Worm (Caenorhabditis elegans) whole organism, young adult: ENCODE measurements around the gene E04D5.5.
A peak's percentile ranks its signal among the peaks of the same experiment; 100 is the strongest.

Source experiments
- B0019.2 ChIP-seq: fragments of 200-800 bp; sonication (Bioruptor generic); conservative IDR thresholded peaks from 2 replicates; pipeline ENCODE4 v1.3.6; 2022; ENCODE audit warnings: missing genetic modification reagents, missing genetic modification characterization, missing compliant biosample characterization
- C17E4.6 ChIP-seq: fragments of 200-800 bp; sonication (Bioruptor generic); IDR thresholded peaks from 2 replicates; pipeline ENCODE4 v1.3.6; 2022; ENCODE audit warnings: missing genetic modification reagents, missing genetic modification characterization, missing compliant biosample characterization
- F23B12.7 ChIP-seq: sonication (generic microtip); optimal IDR thresholded peaks from 2 replicates; lab custom pipeline; 2017; ENCODE audit warnings: missing genetic modification characterization, mild to moderate bottlenecking, missing compliant biosample characterization, antibody characterized with exemption, moderate library complexity; ENCODE audit not compliant: insufficient read depth
- F39B2.1 ChIP-seq: fragments of 200-800 bp; sonication (Bioruptor generic); IDR thresholded peaks from 2 replicates; pipeline ENCODE4 v1.3.6; 2022; ENCODE audit warnings: missing genetic modification reagents, missing genetic modification characterization, missing compliant biosample characterization
- F55B11.4 ChIP-seq: sonication (generic microtip); optimal IDR thresholded peaks from 2 replicates; lab custom pipeline; 2016; ENCODE audit warnings: missing compliant biosample characterization, missing genetic modification characterization, borderline replicate concordance; ENCODE audit not compliant: insufficient read depth
- F57C9.4 ChIP-seq: sonication (generic microtip); optimal IDR thresholded peaks from 2 replicates; lab custom pipeline; 2017; ENCODE audit warnings: mild to moderate bottlenecking, missing genetic modification characterization, missing compliant biosample characterization
- K12H6.12 ChIP-seq: fragments of 200-800 bp; sonication (Bioruptor generic); optimal IDR thresholded peaks from 2 replicates; lab custom pipeline; 2018; ENCODE audit warnings: mild to moderate bottlenecking, missing genetic modification characterization, missing compliant biosample characterization
- T07F8.4 ChIP-seq: sonication (generic microtip); optimal IDR thresholded peaks from 2 replicates; lab custom pipeline; 2016; ENCODE audit warnings: mild to moderate bottlenecking, missing genetic modification characterization, moderate library complexity, missing compliant biosample characterization
- Y53G8AR.9 ChIP-seq: fragments of 200-800 bp; sonication (Bioruptor generic); conservative IDR thresholded peaks from 2 replicates; pipeline ENCODE4 v1.3.6; 2022; ENCODE audit warnings: missing genetic modification reagents, missing genetic modification characterization, missing compliant biosample characterization
- Y67H2A.10 ChIP-seq: fragments of 200-800 bp; sonication (Bioruptor generic); conservative IDR thresholded peaks from 2 replicates; pipeline ENCODE4 v1.3.6; 2022; ENCODE audit warnings: missing genetic modification reagents, missing genetic modification characterization, missing compliant biosample characterization
- akir-1 ChIP-seq: fragments of 200-800 bp; sonication (Bioruptor generic); optimal IDR thresholded peaks from 2 replicates; lab custom pipeline; 2018; ENCODE audit warnings: mild to moderate bottlenecking, missing genetic modification characterization, moderate library complexity, missing compliant biosample characterization
- aptf-3 ChIP-seq: fragments of 200-800 bp; sonication (Bioruptor generic); IDR thresholded peaks from 2 replicates; pipeline ENCODE4 v1.3.6; 2022; ENCODE audit warnings: missing genetic modification characterization, missing compliant biosample characterization
- attf-5 ChIP-seq: fragments of 200-800 bp; sonication (Bioruptor generic); optimal IDR thresholded peaks from 2 replicates; lab custom pipeline; 2018; ENCODE audit warnings: mild to moderate bottlenecking, missing genetic modification characterization, missing compliant biosample characterization
- cebp-1 ChIP-seq, 2 experiments: fragments of 200-800 bp in 1 of 2; sonication (Bioruptor generic) in 1 of 2; sonication (generic microtip) in 1 of 2; IDR thresholded peaks in 1 of 2; optimal IDR thresholded peaks in 1 of 2; 2 replicates each; pipeline versions ENCODE4 v1.3.6 to Lab custom; 2017 to 2022; ENCODE audit warnings: missing compliant biosample characterization in 2 of 2, missing genetic modification characterization in 2 of 2, mild to moderate bottlenecking in 1 of 2, missing genetic modification reagents in 1 of 2, moderate library complexity in 1 of 2
- ceh-100 ChIP-seq: fragments of 200-800 bp; sonication (Bioruptor generic); IDR thresholded peaks from 2 replicates; pipeline ENCODE4 v1.3.6; 2022; ENCODE audit warnings: missing genetic modification reagents, missing genetic modification characterization, missing compliant biosample characterization
- dox-1 ChIP-seq: fragments of 200-800 bp; sonication (Bioruptor generic); IDR thresholded peaks from 2 replicates; pipeline ENCODE4 v1.3.6; 2022; ENCODE audit warnings: missing genetic modification reagents, missing genetic modification characterization, missing compliant biosample characterization
- dpl-1 ChIP-seq: fragments of 150-350 bp; optimal IDR thresholded peaks from 2 replicates; lab custom pipeline; 2014; ENCODE audit warnings: missing biosample characterization, missing genetic modification reagents, missing genetic modification characterization
- egl-44 ChIP-seq: fragments of 200-800 bp; sonication (Bioruptor generic); IDR thresholded peaks from 2 replicates; pipeline ENCODE4 v1.3.6; 2022; ENCODE audit warnings: missing genetic modification reagents, missing genetic modification characterization, missing compliant biosample characterization
- hmg-20 ChIP-seq: fragments of 200-800 bp; sonication (Bioruptor generic); IDR thresholded peaks from 2 replicates; pipeline ENCODE4 v1.3.6; 2022; ENCODE audit warnings: missing genetic modification reagents, missing genetic modification characterization, missing compliant biosample characterization
- hrde-1 ChIP-seq: sonication (generic microtip); optimal IDR thresholded peaks from 2 replicates; lab custom pipeline; 2016; ENCODE audit warnings: missing genetic modification characterization, mild to moderate bottlenecking, missing compliant biosample characterization, moderate library complexity, missing genotype, missing genetic modification reagents, borderline replicate concordance
- let-526 ChIP-seq: fragments of 200-800 bp; sonication (Bioruptor generic); IDR thresholded peaks from 2 replicates; pipeline ENCODE4 v1.3.6; 2022; ENCODE audit warnings: missing genetic modification reagents, missing genetic modification characterization, missing compliant biosample characterization
- lin-54 ChIP-seq: fragments of 200-800 bp; sonication (Bioruptor generic); optimal IDR thresholded peaks from 2 replicates; lab custom pipeline; 2018; ENCODE audit warnings: mild to moderate bottlenecking, missing genetic modification characterization, missing compliant biosample characterization
- madf-6 ChIP-seq: fragments of 200-800 bp; sonication (Bioruptor generic); IDR thresholded peaks from 2 replicates; pipeline ENCODE4 v1.3.6; 2022; ENCODE audit warnings: missing genetic modification reagents, missing genetic modification characterization, missing compliant biosample characterization
- mel-28 ChIP-seq: sonication (generic microtip); optimal IDR thresholded peaks from 2 replicates; lab custom pipeline; 2016; ENCODE audit warnings: borderline replicate concordance, mild to moderate bottlenecking, missing genetic modification characterization, missing compliant biosample characterization
- mes-4 ChIP-seq: sonication (generic microtip); optimal IDR thresholded peaks from 2 replicates; lab custom pipeline; 2016; ENCODE audit warnings: missing genotype, missing genetic modification characterization, missing compliant biosample characterization
- mxl-1 ChIP-seq: sonication (generic microtip); optimal IDR thresholded peaks from 2 replicates; lab custom pipeline; 2016; ENCODE audit warnings: missing genetic modification characterization, missing compliant biosample characterization
- nhr-80 ChIP-seq: sonication (generic microtip); optimal IDR thresholded peaks from 2 replicates; lab custom pipeline; 2016; ENCODE audit warnings: missing genetic modification characterization, missing compliant biosample characterization
- pha-4 ChIP-seq: fragments of 150-350 bp; sonication (generic microtip); optimal IDR thresholded peaks from 2 replicates; lab custom pipeline; 2014; ENCODE audit warnings: missing biosample characterization, missing genetic modification reagents, missing genetic modification characterization
- rec-8 ChIP-seq, 2 experiments: sonication (generic microtip); optimal IDR thresholded peaks; 2 replicates each; lab custom pipeline; 2016; ENCODE audit warnings: mild to moderate bottlenecking in 2 of 2, missing genetic modification characterization in 2 of 2, missing genetic modification reagents in 2 of 2, missing genotype in 2 of 2, missing biosample characterization in 1 of 2, missing compliant biosample characterization in 1 of 2, moderate library complexity in 1 of 2
- rpc-1 ChIP-seq, 2 experiments: fragments of 150-350 bp in 1 of 2; sonication (generic microtip) in 1 of 2; optimal IDR thresholded peaks; 2 replicates each; lab custom pipeline; 2014 to 2018; ENCODE audit warnings: missing biosample characterization in 1 of 2, missing genetic modification characterization in 1 of 2, missing genetic modification reagents in 1 of 2, missing genotype in 1 of 2
- sdz-38 ChIP-seq: sonication (generic microtip); optimal IDR thresholded peaks from 2 replicates; lab custom pipeline; 2016; ENCODE audit warnings: missing genotype, missing genetic modification characterization, missing compliant biosample characterization
- snpc-1.1 ChIP-seq: sonication (generic microtip); optimal IDR thresholded peaks from 2 replicates; lab custom pipeline; 2017; ENCODE audit warnings: missing genetic modification characterization, mild to moderate bottlenecking, missing compliant biosample characterization, antibody characterized with exemption, moderate library complexity, missing genotype, missing genetic modification reagents; ENCODE audit not compliant: insufficient read depth
- zim-3 ChIP-seq: sonication (generic microtip); optimal IDR thresholded peaks from 2 replicates; lab custom pipeline; 2017; ENCODE audit warnings: mild to moderate bottlenecking, missing genetic modification characterization, moderate library complexity, missing compliant biosample characterization
- ztf-28 ChIP-seq: fragments of 200-800 bp; sonication (Bioruptor generic); IDR thresholded peaks from 2 replicates; pipeline ENCODE4 v1.3.6; 2022; ENCODE audit warnings: missing genetic modification reagents, missing genetic modification characterization, missing compliant biosample characterization

E04D5.5 gene

DNA sequence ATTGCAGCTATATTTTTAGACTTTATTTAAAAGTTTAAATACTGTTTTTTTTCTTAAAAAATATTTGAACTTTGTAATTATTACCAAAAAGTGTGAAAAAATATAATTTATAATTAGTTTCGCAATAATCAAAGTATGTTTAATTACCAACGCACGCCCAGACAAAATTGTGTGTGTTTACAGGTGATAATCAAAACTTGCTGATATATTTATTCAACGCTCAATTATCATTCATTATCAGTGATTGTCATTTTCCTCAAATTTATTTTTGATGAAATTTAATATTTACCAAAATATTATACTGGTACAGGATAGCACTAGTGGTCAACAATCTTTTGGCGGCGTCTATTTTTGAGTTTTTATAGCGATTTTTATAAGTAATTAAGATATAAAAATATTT, 38.1 kb upstream of the E04D5.5 start:
- TF ChIP-seq Y53G8AR.9 (GFP tag; lab: Robert Waterston, UW), result no peak
- no peak for TF ChIP-seq ceh-100
- TF ChIP-seq cebp-1 (GFP tag; IDR thresholded peaks at IDR 0.05; lab: Robert Waterston, UW), result peak; percentile 11; the same call in 1 of the 2 replicates
- TF ChIP-seq cebp-1 (tag; optimal IDR thresholded peaks at IDR 0.05; lab: Kevin White, UChicago), result peak; percentile 53
- TF ChIP-seq nhr-80, result peak; percentile 25
- no peak for TF ChIP-seq F55B11.4 (tag; lab: Kevin White, UChicago)

DNA sequence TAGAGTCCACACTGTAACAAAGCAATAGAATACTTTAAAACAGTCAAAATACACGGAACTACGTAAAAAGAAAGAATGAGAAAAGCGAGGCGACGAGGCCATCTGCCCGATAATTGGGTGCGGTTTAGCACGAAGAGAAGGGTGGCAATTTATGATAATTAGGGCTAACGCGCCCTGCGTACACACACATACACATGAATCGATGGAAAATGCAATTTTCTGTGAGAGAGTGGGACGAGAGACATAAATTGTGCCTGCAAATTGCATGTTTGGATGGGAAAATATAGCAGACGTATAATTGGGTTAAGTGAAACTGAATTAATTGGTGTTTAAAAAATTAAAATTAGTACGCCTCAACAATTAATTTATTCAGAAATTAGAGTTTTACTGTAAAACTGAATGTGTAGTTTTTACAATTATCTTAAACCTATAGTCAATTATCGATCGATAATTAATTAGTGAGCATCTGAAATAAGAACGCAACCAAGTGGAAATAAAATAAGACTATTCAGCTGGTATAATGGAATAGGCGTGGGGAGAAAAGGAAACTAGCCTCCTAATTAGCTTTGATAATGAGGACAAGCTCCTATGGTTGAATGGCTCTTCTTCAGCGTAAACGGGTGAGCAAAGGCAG, 37.4 kb upstream of the E04D5.5 start:
- no peak for TF ChIP-seq F23B12.7
- TF ChIP-seq cebp-1 (GFP tag; IDR thresholded peaks at IDR 0.05; lab: Robert Waterston, UW), result no peak
- no peak for TF ChIP-seq cebp-1 (tag; optimal IDR thresholded peaks at IDR 0.05; lab: Kevin White, UChicago)
- no peak for TF ChIP-seq K12H6.12 (tag; lab: Kevin White, UChicago)
- TF ChIP-seq zim-3, result no peak
- TF ChIP-seq rec-8 (tag; optimal IDR thresholded peaks at IDR 0.05; lab: Kevin White, UChicago), result no peak
- no peak for TF ChIP-seq egl-44
- TF ChIP-seq dpl-1, result no peak
- TF ChIP-seq T07F8.4 (tag; lab: Kevin White, UChicago), result no peak
- no peak for TF ChIP-seq snpc-1.1 (tag; lab: Kevin White, UChicago)
- TF ChIP-seq F57C9.4 (tag; lab: Kevin White, UChicago), result no peak
- no peak for TF ChIP-seq attf-5 (GFP tag; lab: Kevin White, UChicago)
- TF ChIP-seq let-526 (GFP tag; lab: Robert Waterston, UW), result no peak
- TF ChIP-seq ztf-28 (GFP tag; lab: Robert Waterston, UW), result no peak
- no peak for TF ChIP-seq B0019.2 (GFP tag; lab: Robert Waterston, UW)
- TF ChIP-seq, all 124 proteins: peak for 0

DNA sequence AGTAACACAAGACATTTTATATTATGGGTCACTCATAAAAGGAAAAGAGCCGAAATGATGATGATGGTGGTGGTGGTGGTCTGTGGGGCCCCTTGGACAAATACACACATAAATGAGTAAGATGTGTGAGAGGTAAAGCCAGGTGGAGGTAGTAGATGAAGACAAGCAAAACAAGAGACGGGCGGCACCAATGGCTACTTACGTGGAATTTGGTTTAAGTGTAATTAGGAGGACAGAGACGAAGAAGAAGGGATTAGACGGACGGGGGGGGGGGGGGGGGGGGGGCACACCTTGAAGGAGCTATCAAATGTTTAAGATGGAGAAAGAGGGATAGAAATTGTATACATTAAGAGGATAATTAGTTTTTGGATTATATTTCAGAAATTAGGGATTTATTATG, 36.3 kb upstream of the E04D5.5 start:
- TF ChIP-seq hrde-1 (no peak), mel-28 (tag; lab: Kevin White, UChicago) (no peak), C17E4.6 (GFP tag; lab: Robert Waterston, UW) (no peak), aptf-3 (no peak), akir-1 (GFP tag; lab: Kevin White, UChicago) (no peak), mes-4 (tag; lab: Kevin White, UChicago) (no peak), rpc-1 (optimal IDR thresholded peaks at IDR 0.05; lab: Kevin White, UChicago) (no peak), rpc-1 (tag; optimal IDR thresholded peaks at IDR 0.05; lab: Kevin White, UChicago) (no peak), mxl-1 (tag; lab: Kevin White, UChicago) (no peak), madf-6 (no peak), pha-4 (no peak), Y67H2A.10 (GFP tag; lab: Robert Waterston, UW) (no peak), F57C9.4 (tag; lab: Kevin White, UChicago) (no peak), lin-54 (GFP tag; lab: Kevin White, UChicago) (no peak), F23B12.7 (no peak), dox-1 (GFP tag; lab: Robert Waterston, UW) (no peak), F39B2.1 (GFP tag; lab: Robert Waterston, UW) (no peak), egl-44 (no peak), sdz-38 (tag; lab: Kevin White, UChicago) (no peak), K12H6.12 (tag; lab: Kevin White, UChicago) (no peak), hmg-20 (no peak)
